Worm (Caenorhabditis elegans): ENCODE data around the gene unc-47.

The unc-47 gene

DNA sequence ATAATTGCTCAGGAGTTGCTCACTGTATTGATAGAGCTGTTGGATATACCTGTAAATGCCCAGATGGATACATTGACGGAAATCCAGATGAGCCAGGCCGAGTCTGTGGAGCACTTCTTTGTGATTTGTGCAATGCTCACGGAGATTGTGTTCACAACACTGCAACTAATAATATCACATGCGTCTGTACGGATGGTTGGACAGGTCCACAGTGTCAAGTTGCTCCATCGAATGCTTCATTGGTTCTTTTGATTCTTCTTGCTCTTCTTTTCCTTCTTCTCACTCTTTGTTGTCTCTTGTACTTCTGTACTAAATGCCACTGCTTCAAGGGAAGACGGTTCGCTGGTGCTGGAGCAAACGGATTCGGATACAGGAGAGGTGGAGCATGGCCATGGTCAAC lies 4.2 kb downstream of the unc-47 start:
- TF ChIP-seq unc-39 (tag; optimal IDR thresholded peaks at IDR 0.05): no peak

- TF ChIP-seq ztf-11 (tag; optimal IDR thresholded peaks at IDR 0.05) (no peak), mab-5 (tag; optimal IDR thresholded peaks at IDR 0.05) (no peak), snpc-4 (tag; optimal IDR thresholded peaks at IDR 0.05) (no peak), tbx-8 (GFP tag; optimal IDR thresholded peaks at IDR 0.05) (no peak), bed-3 (GFP tag; optimal IDR thresholded peaks at IDR 0.05) (no peak), nhr-237 (tag; optimal IDR thresholded peaks at IDR 0.05) (no peak), zip-8 (tag; optimal IDR thresholded peaks at IDR 0.05) (no peak), unc-120 (tag; optimal IDR thresholded peaks at IDR 0.05; ENCODE audit: poor library complexity, severe bottlenecking) (no peak), nhr-28 (tag; optimal IDR thresholded peaks at IDR 0.05) (no peak)
Observed at ce11 chrIII:10179444-10179843, 6.6 kb downstream of the unc-47 start.

- no peak for TF ChIP-seq ces-1 (GFP tag; optimal IDR thresholded peaks at IDR 0.05)
- no peak for TF ChIP-seq lsy-2 (tag; optimal IDR thresholded peaks at IDR 0.05)
- no peak for TF ChIP-seq zip-8 (tag; optimal IDR thresholded peaks at IDR 0.05)
- TF ChIP-seq nhr-237 (tag; optimal IDR thresholded peaks at IDR 0.05): no peak
- no peak for TF ChIP-seq ceh-83 (GFP tag; optimal IDR thresholded peaks at IDR 0.05)
- no peak for TF ChIP-seq drap-1 (GFP tag; optimal IDR thresholded peaks at IDR 0.05)
- TF ChIP-seq sem-2 (GFP tag; optimal IDR thresholded peaks at IDR 0.05): no peak
- TF ChIP-seq ztf-11 (tag; optimal IDR thresholded peaks at IDR 0.05): no peak
- no peak for TF ChIP-seq unc-39 (tag; optimal IDR thresholded peaks at IDR 0.05)
- TF ChIP-seq ceh-43 (GFP tag; optimal IDR thresholded peaks at IDR 0.05): no peak
Observed at ce11 chrIII:10178552-10178951, 7.5 kb downstream of the unc-47 start.

ce11 chrIII:10178023-10178422 lies 8.0 kb downstream of the unc-47 start:
- TF ChIP-seq hlh-1 (tag; optimal IDR thresholded peaks at IDR 0.05) (no peak), ceh-39 (tag; optimal IDR thresholded peaks at IDR 0.05) (no peak), snpc-4 (tag; optimal IDR thresholded peaks at IDR 0.05) (no peak), elt-1 (tag; optimal IDR thresholded peaks at IDR 0.05; ENCODE audit: borderline replicate concordance, insufficient read depth) (no peak), mls-2 (tag; optimal IDR thresholded peaks at IDR 0.05) (no peak), lin-32 (GFP tag; optimal IDR thresholded peaks at IDR 0.05) (no peak), zip-8 (tag; optimal IDR thresholded peaks at IDR 0.05) (no peak), mab-5 (tag; optimal IDR thresholded peaks at IDR 0.05) (no peak), ztf-11 (tag; optimal IDR thresholded peaks at IDR 0.05) (no peak), blmp-1 (tag; optimal IDR thresholded peaks at IDR 0.05) (no peak), nhr-12 (tag; optimal IDR thresholded peaks at IDR 0.05) (no peak), nhr-2 (tag; optimal IDR thresholded peaks at IDR 0.05) (no peak), sptf-1 (tag; optimal IDR thresholded peaks at IDR 0.05) (no peak), nhr-76 (tag; optimal IDR thresholded peaks at IDR 0.05) (no peak), bed-3 (GFP tag; optimal IDR thresholded peaks at IDR 0.05) (no peak)

ce11 chrIII:10170265-10170664 lies 15.8 kb downstream of the unc-47 start:
- TF ChIP-seq pha-4 (tag; optimal IDR thresholded peaks at IDR 0.05) (no peak), blmp-1 (tag; optimal IDR thresholded peaks at IDR 0.05) (no peak), lin-32 (GFP tag; optimal IDR thresholded peaks at IDR 0.05) (no peak), cnd-1 (tag; optimal IDR thresholded peaks at IDR 0.05) (no peak), zip-8 (tag; optimal IDR thresholded peaks at IDR 0.05) (no peak), elt-1 (tag; optimal IDR thresholded peaks at IDR 0.05; ENCODE audit: borderline replicate concordance, insufficient read depth) (no peak), drap-1 (GFP tag; optimal IDR thresholded peaks at IDR 0.05) (no peak), nhr-76 (tag; optimal IDR thresholded peaks at IDR 0.05) (no peak), nhr-12 (tag; optimal IDR thresholded peaks at IDR 0.05) (no peak), ceh-43 (GFP tag; optimal IDR thresholded peaks at IDR 0.05) (no peak), flh-1 (GFP tag; optimal IDR thresholded peaks at IDR 0.05) (no peak), sptf-1 (tag; optimal IDR thresholded peaks at IDR 0.05) (no peak)

DNA sequence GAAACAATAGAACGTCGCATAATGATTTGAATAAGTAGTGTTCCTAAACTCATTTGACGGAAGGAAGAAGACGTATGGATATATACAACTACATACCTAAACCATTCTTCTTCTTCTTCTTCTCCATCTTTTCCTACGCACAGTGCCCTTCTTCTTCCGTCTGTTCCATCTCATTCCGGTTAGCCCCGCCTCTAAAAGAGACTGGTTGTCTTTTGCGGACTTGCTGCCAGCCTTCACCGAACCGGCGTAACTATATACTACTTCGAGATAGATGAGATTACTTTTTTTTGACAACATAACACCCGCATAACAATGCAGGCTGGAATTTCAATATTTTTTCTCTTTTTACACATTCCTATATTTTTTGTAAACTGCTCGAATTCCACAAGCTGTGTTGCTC lies 25.7 kb downstream of the unc-47 start, which contains the start of the genes K08E5.5 and mua-3:
Gene K08E5.5, minus strand, starts transcription at position 101 of the 400 bp plus-strand sequence.
Gene mua-3, plus strand, starts transcription at position 313 of the 400 bp plus-strand sequence.
- TF ChIP-seq hlh-1 (tag; optimal IDR thresholded peaks at IDR 0.05) (no peak), elt-3 (tag; optimal IDR thresholded peaks at IDR 0.05) (no peak), lin-13 (tag; optimal IDR thresholded peaks at IDR 0.05) (no peak), ztf-11 (tag; optimal IDR thresholded peaks at IDR 0.05) (no peak), unc-39 (tag; optimal IDR thresholded peaks at IDR 0.05) (no peak), zip-8 (tag; optimal IDR thresholded peaks at IDR 0.05) (no peak), mls-2 (tag; optimal IDR thresholded peaks at IDR 0.05) (no peak), unc-120 (tag; optimal IDR thresholded peaks at IDR 0.05; ENCODE audit: poor library complexity, severe bottlenecking) (no peak), mab-5 (tag; optimal IDR thresholded peaks at IDR 0.05) (no peak), ceh-43 (GFP tag; optimal IDR thresholded peaks at IDR 0.05) (no peak), nhr-237 (tag; optimal IDR thresholded peaks at IDR 0.05) (no peak), nhr-76 (tag; optimal IDR thresholded peaks at IDR 0.05) (no peak), lin-32 (GFP tag; optimal IDR thresholded peaks at IDR 0.05) (no peak), flh-1 (GFP tag; optimal IDR thresholded peaks at IDR 0.05) (no peak), bed-3 (GFP tag; optimal IDR thresholded peaks at IDR 0.05) (no peak), sem-2 (GFP tag; optimal IDR thresholded peaks at IDR 0.05) (no peak), tbx-8 (GFP tag; optimal IDR thresholded peaks at IDR 0.05) (no peak), unc-62 (GFP tag; optimal IDR thresholded peaks at IDR 0.05) (no peak), nhr-2 (tag; optimal IDR thresholded peaks at IDR 0.05) (no peak)
